Fruit fly (Drosophila melanogaster) whole organism, embryonic: ENCODE measurements around the gene dsd.

ENCODE experiments used
- Adf1 ChIP-seq: fragments of 200-800 bp; sonication (Bioruptor generic); IDR thresholded peaks from 2 replicates; pipeline ENCODE4 v1.3.6; 2022; ENCODE audit warnings: missing biosample characterization, missing genetic modification characterization
- Asciz ChIP-seq: fragments of 200-800 bp; sonication (Bioruptor generic); optimal IDR thresholded peaks from 2 replicates; lab custom pipeline; 2017; ENCODE audit warnings: missing biosample characterization, mild to moderate bottlenecking, missing genetic modification characterization, missing genetic modification reagents
- Atf6 ChIP-seq: fragments of 200-800 bp; sonication (Bioruptor generic); IDR thresholded peaks from 2 replicates; pipeline ENCODE4 v1.3.6; 2022; ENCODE audit warnings: missing biosample characterization, missing genetic modification characterization
- Bdp1 ChIP-seq: fragments of 200-800 bp; sonication (Bioruptor generic); optimal IDR thresholded peaks from 3 replicates; lab custom pipeline; 2016; ENCODE audit warnings: missing biosample characterization, missing genetic modification characterization
- CG11695 ChIP-seq: fragments of 200-800 bp; sonication (Bioruptor generic); IDR thresholded peaks from 3 replicates; pipeline ENCODE4 v1.3.6; 2022; ENCODE audit warnings: missing biosample characterization, missing genetic modification characterization
- CG12236 ChIP-seq: fragments of 200-800 bp; sonication (Bioruptor generic); optimal IDR thresholded peaks from 2 replicates; lab custom pipeline; 2016; ENCODE audit warnings: missing biosample characterization, missing genetic modification characterization
- CG1529 ChIP-seq: fragments of 200-800 bp; sonication (Bioruptor generic); optimal IDR thresholded peaks from 3 replicates; lab custom pipeline; 2018; ENCODE audit warnings: missing biosample characterization, missing genetic modification characterization
- CG16815 ChIP-seq: fragments of 200-800 bp; sonication (Bioruptor generic); optimal IDR thresholded peaks from 3 replicates; lab custom pipeline; 2017; ENCODE audit warnings: missing biosample characterization, mild to moderate bottlenecking, missing genetic modification characterization
- CG17186 ChIP-seq: fragments of 200-800 bp; sonication (Bioruptor generic); optimal IDR thresholded peaks from 3 replicates; lab custom pipeline; 2017; ENCODE audit warnings: missing biosample characterization, missing genetic modification reagents, missing genetic modification characterization
- CG17385 ChIP-seq: fragments of 200-800 bp; sonication (Bioruptor generic); optimal IDR thresholded peaks from 3 replicates; lab custom pipeline; 2018; ENCODE audit warnings: missing biosample characterization, mild to moderate bottlenecking, missing genetic modification characterization
- CG17568 ChIP-seq: fragments of 200-800 bp; sonication (Bioruptor generic); optimal IDR thresholded peaks from 2 replicates; lab custom pipeline; 2018; ENCODE audit warnings: missing biosample characterization, mild to moderate bottlenecking, missing genetic modification characterization, moderate library complexity
- CG17912 ChIP-seq: fragments of 200-800 bp; sonication (Bioruptor generic); optimal IDR thresholded peaks from 2 replicates; lab custom pipeline; 2018; ENCODE audit warnings: missing biosample characterization, mild to moderate bottlenecking, missing genetic modification characterization
- CG2889 ChIP-seq: fragments of 200-800 bp; sonication (Bioruptor generic); IDR thresholded peaks from 3 replicates; pipeline ENCODE4 v1.3.6; 2022; ENCODE audit warnings: missing biosample characterization, missing genetic modification characterization
- CG30431 ChIP-seq: fragments of 200-800 bp; sonication (Bioruptor generic); optimal IDR thresholded peaks from 2 replicates; lab custom pipeline; 2017; ENCODE audit warnings: missing biosample characterization, missing genetic modification characterization
- CG34376 ChIP-seq: fragments of 200-800 bp; sonication (Bioruptor generic); optimal IDR thresholded peaks from 2 replicates; lab custom pipeline; 2018; ENCODE audit warnings: missing biosample characterization, mild to moderate bottlenecking, missing genetic modification characterization
- CG42726 ChIP-seq: fragments of 200-800 bp; sonication (Bioruptor generic); IDR thresholded peaks from 2 replicates; pipeline ENCODE4 v1.3.6; 2022; ENCODE audit warnings: missing biosample characterization, missing genetic modification characterization; ENCODE audit not compliant: partially characterized antibody
- CG4820 ChIP-seq: fragments of 200-800 bp; sonication (Bioruptor generic); optimal IDR thresholded peaks from 3 replicates; lab custom pipeline; 2016; ENCODE audit warnings: missing biosample characterization, missing genetic modification characterization
- CG4854 ChIP-seq: fragments of 200-800 bp; sonication (Bioruptor generic); optimal IDR thresholded peaks from 2 replicates; lab custom pipeline; 2016; ENCODE audit warnings: missing biosample characterization, missing genetic modification characterization, inconsistent platforms
- CG6272 ChIP-seq: fragments of 200-800 bp; sonication (Bioruptor generic); IDR thresholded peaks from 2 replicates; pipeline ENCODE4 v1.3.6; 2022; ENCODE audit warnings: missing biosample characterization, missing genetic modification characterization
- CG6854 ChIP-seq: fragments of 200-800 bp; sonication (Bioruptor generic); optimal IDR thresholded peaks from 3 replicates; lab custom pipeline; 2017; ENCODE audit warnings: missing biosample characterization, mild to moderate bottlenecking, missing genetic modification characterization
- CG8359 ChIP-seq: fragments of 200-800 bp; sonication (Bioruptor generic); optimal IDR thresholded peaks from 2 replicates; lab custom pipeline; 2017; ENCODE audit warnings: missing biosample characterization, mild to moderate bottlenecking, missing genetic modification characterization, borderline replicate concordance
- CG8944 ChIP-seq: fragments of 200-800 bp; sonication (Bioruptor generic); optimal IDR thresholded peaks from 3 replicates; lab custom pipeline; 2016; ENCODE audit warnings: missing biosample characterization, missing genetic modification characterization
- CoRest ChIP-seq: fragments of 200-800 bp; sonication (Bioruptor generic); optimal IDR thresholded peaks from 3 replicates; lab custom pipeline; 2018; ENCODE audit warnings: missing biosample characterization, mild to moderate bottlenecking, missing genetic modification characterization, moderate library complexity
- Dbx ChIP-seq: fragments of 200-800 bp; sonication (Bioruptor generic); IDR thresholded peaks from 3 replicates; pipeline ENCODE4 v1.3.6; 2022; ENCODE audit warnings: missing biosample characterization, missing genetic modification characterization
- Drgx ChIP-seq: fragments of 200-800 bp; sonication (Bioruptor generic); IDR thresholded peaks from 2 replicates; pipeline ENCODE4 v1.3.6; 2022; ENCODE audit warnings: missing biosample characterization, missing genetic modification characterization
- Elba2 ChIP-seq: fragments of 200-800 bp; sonication (Bioruptor generic); optimal IDR thresholded peaks from 3 replicates; lab custom pipeline; 2016; ENCODE audit warnings: missing biosample characterization, missing genetic modification characterization
- HLHmδ ChIP-seq: fragments of 200-800 bp; sonication (Bioruptor generic); optimal IDR thresholded peaks from 2 replicates; lab custom pipeline; 2018; ENCODE audit warnings: missing biosample characterization, mild to moderate bottlenecking, missing genetic modification characterization, moderate library complexity
- Hand ChIP-seq: fragments of 200-800 bp; sonication (Bioruptor generic); optimal IDR thresholded peaks from 2 replicates; lab custom pipeline; 2017; ENCODE audit warnings: mild to moderate bottlenecking, missing biosample characterization, missing genetic modification reagents, missing genetic modification characterization
- Hey ChIP-seq: fragments of 200-800 bp; sonication (Bioruptor generic); optimal IDR thresholded peaks from 3 replicates; lab custom pipeline; 2018; ENCODE audit warnings: missing biosample characterization, mild to moderate bottlenecking, missing genetic modification characterization
- Hr39 ChIP-seq: fragments of >200 bp; optimal IDR thresholded peaks from 2 replicates; lab custom pipeline; 2017
- MTF-1 ChIP-seq: fragments of 200-800 bp; sonication (Bioruptor generic); optimal IDR thresholded peaks from 2 replicates; lab custom pipeline; 2018; ENCODE audit warnings: missing biosample characterization, mild to moderate bottlenecking, missing genetic modification characterization, borderline replicate concordance
- Nf-YC ChIP-seq: fragments of 200-800 bp; optimal IDR thresholded peaks from 3 replicates; lab custom pipeline; 2019; ENCODE audit warnings: missing biosample characterization, mild to moderate bottlenecking, missing genetic modification characterization, moderate library complexity
- TFAM ChIP-seq: fragments of 200-800 bp; sonication (Bioruptor generic); optimal IDR thresholded peaks from 2 replicates; lab custom pipeline; 2017; ENCODE audit warnings: missing biosample characterization, missing genetic modification characterization, inconsistent platforms
- amos ChIP-seq: fragments of 200-800 bp; sonication (Bioruptor generic); IDR thresholded peaks from 2 replicates; pipeline ENCODE4 v1.3.6; 2022; ENCODE audit warnings: missing biosample characterization, missing genetic modification characterization; ENCODE audit not compliant: partially characterized antibody
- chif ChIP-seq, 2 experiments: fragments of 200-800 bp; sonication (Bioruptor generic); optimal IDR thresholded peaks; 3 replicates each; lab custom pipeline; 2016; ENCODE audit warnings: missing biosample characterization in 2 of 2, missing genetic modification characterization in 2 of 2
- dan ChIP-seq: fragments of 200-800 bp; sonication (Bioruptor generic); IDR thresholded peaks from 2 replicates; pipeline ENCODE4 v1.3.6; 2022; ENCODE audit warnings: missing biosample characterization, missing genetic modification characterization
- dm ChIP-seq: fragments of 200-800 bp; sonication (Bioruptor generic); optimal IDR thresholded peaks from 3 replicates; lab custom pipeline; 2016; ENCODE audit warnings: missing biosample characterization, missing genetic modification characterization
- gt ChIP-seq: fragments of 200-800 bp; sonication (Bioruptor generic); IDR thresholded peaks from 2 replicates; pipeline ENCODE4 v1.3.6; 2022; ENCODE audit warnings: missing biosample characterization, missing genetic modification characterization
- insv ChIP-seq, 2 experiments: fragments of 200-800 bp; sonication (Bioruptor generic); optimal IDR thresholded peaks; 3 replicates each; lab custom pipeline; 2016 to 2018; ENCODE audit warnings: missing biosample characterization in 2 of 2, missing genetic modification characterization in 2 of 2
- jigr1 ChIP-seq: fragments of 200-800 bp; sonication (Bioruptor generic); IDR thresholded peaks from 3 replicates; pipeline ENCODE4 v1.3.6; 2022; ENCODE audit warnings: missing biosample characterization, missing genetic modification characterization
- lab ChIP-seq: fragments of 200-800 bp; sonication (Bioruptor generic); optimal IDR thresholded peaks from 3 replicates; lab custom pipeline; 2017; ENCODE audit warnings: missing biosample characterization, missing genetic modification characterization, mild to moderate bottlenecking, moderate library complexity, missing genetic modification reagents
- lmd ChIP-seq: fragments of 200-800 bp; sonication (Bioruptor generic); IDR thresholded peaks from 2 replicates; pipeline ENCODE4 v1.3.6; 2022; ENCODE audit warnings: missing biosample characterization, missing genetic modification characterization
- nerfin-1 ChIP-seq: fragments of 200-800 bp; sonication (Bioruptor generic); optimal IDR thresholded peaks from 3 replicates; lab custom pipeline; 2019; ENCODE audit warnings: missing biosample characterization, mild to moderate bottlenecking, missing genetic modification characterization, moderate library complexity
- nom ChIP-seq: fragments of 200-800 bp; sonication (Bioruptor generic); optimal IDR thresholded peaks from 2 replicates; lab custom pipeline; 2017; ENCODE audit warnings: missing biosample characterization, missing genetic modification characterization, mild to moderate bottlenecking, moderate library complexity, missing genetic modification reagents
- org-1 ChIP-seq: fragments of 200-800 bp; sonication (Bioruptor generic); optimal IDR thresholded peaks from 2 replicates; lab custom pipeline; 2017; ENCODE audit warnings: missing biosample characterization, missing genetic modification characterization
- shn ChIP-seq: fragments of 200-800 bp; sonication (Bioruptor generic); optimal IDR thresholded peaks from 3 replicates; lab custom pipeline; 2016; ENCODE audit warnings: missing biosample characterization, missing genetic modification characterization
- sisA ChIP-seq: fragments of 200-800 bp; sonication (Bioruptor generic); IDR thresholded peaks from 2 replicates; pipeline ENCODE4 v1.3.6; 2022; ENCODE audit warnings: missing biosample characterization, missing genetic modification characterization
- sug ChIP-seq: fragments of 200-800 bp; optimal IDR thresholded peaks from 2 replicates; lab custom pipeline; 2019; ENCODE audit warnings: missing biosample characterization, mild to moderate bottlenecking, missing genetic modification characterization, moderate library complexity
- toy ChIP-seq: fragments of 200-800 bp; sonication (Bioruptor generic); IDR thresholded peaks from 2 replicates; pipeline ENCODE4 v1.3.6; 2022; ENCODE audit warnings: missing biosample characterization, missing genetic modification characterization
- wor ChIP-seq: fragments of 200-800 bp; sonication (Bioruptor generic); IDR thresholded peaks from 2 replicates; pipeline ENCODE4 v1.3.6; 2022; ENCODE audit warnings: missing biosample characterization, missing genetic modification characterization
- zen ChIP-seq: fragments of 200-800 bp; sonication (Bioruptor generic); optimal IDR thresholded peaks from 3 replicates; lab custom pipeline; 2018; ENCODE audit warnings: missing biosample characterization, mild to moderate bottlenecking, missing genetic modification characterization, moderate library complexity

The dsd gene

dm6 chr3R:27569706-27570105, 37.5 kb downstream of the dsd start (continued):
- TF ChIP-seq CG42726 (GFP tag; lab: Robert Waterston, UW) (no peak), CG11695 (GFP tag; lab: Robert Waterston, UW) (peak; percentile 86), CG12236 (GFP tag; lab: Kevin White, UChicago) (peak; percentile 6), TFAM (GFP tag; lab: Kevin White, UChicago) (peak; percentile 40), insv (GFP tag; optimal IDR thresholded peaks at IDR 0.05; lab: Kevin White, UChicago) (no peak), nerfin-1 (tag; lab: Kevin White, UChicago) (peak; percentile 82), CG16815 (GFP tag; lab: Kevin White, UChicago) (no peak), org-1 (GFP tag; lab: Kevin White, UChicago) (peak; percentile 79), Bdp1 (GFP tag; lab: Kevin White, UChicago) (peak; percentile 36), CG4820 (GFP tag; lab: Kevin White, UChicago) (peak; percentile 86), CG17568 (peak; percentile 5), CoRest (tag; lab: Kevin White, UChicago) (no peak), CG8359 (GFP tag; lab: Kevin White, UChicago) (peak; percentile 60), zen (tag; lab: Kevin White, UChicago) (peak; percentile 85), Hey (tag; lab: Kevin White, UChicago) (no peak), sug (tag; lab: Kevin White, UChicago) (peak; percentile 83), Hr39 (lab: Kevin White, UChicago) (no peak), wor (GFP tag; lab: Robert Waterston, UW) (peak; percentile 75), dan (no peak), CG2889 (GFP tag; lab: Robert Waterston, UW) (peak; percentile 80; the same call in 2 of the 3 replicates), Asciz (GFP tag; lab: Kevin White, UChicago) (peak; percentile 81), sisA (peak; percentile 92), Adf1 (peak; percentile 36; the same call in 1 of the 2 replicates), gt (GFP tag; lab: Robert Waterston, UW) (0 out of 2 replicates have a peak, but pooled peaks have one; percentile 47), lmd (peak; percentile 90), nom (GFP tag; lab: Kevin White, UChicago) (peak; percentile 28), CG8944 (GFP tag; lab: Kevin White, UChicago) (peak; percentile 79), CG6854 (GFP tag; lab: Kevin White, UChicago) (peak; percentile 86), CG17912 (no peak), CG17186 (peak; percentile 42), shn (GFP tag; lab: Kevin White, UChicago) (peak; percentile 68), chif (GFP tag; optimal IDR thresholded peaks at IDR 0.05; lab: Kevin White, UChicago) (peak; percentile 70 to 76), Atf6 (GFP tag; lab: Robert Waterston, UW) (peak; percentile 94), Drgx (GFP tag; lab: Robert Waterston, UW) (peak; percentile 96), CG1529 (GFP tag; lab: Kevin White, UChicago) (peak; percentile 52), Elba2 (GFP tag; lab: Kevin White, UChicago) (no peak), CG30431 (GFP tag; lab: Kevin White, UChicago) (peak; percentile 37), MTF-1 (peak; percentile 75), CG17385 (GFP tag; lab: Kevin White, UChicago) (peak; percentile 75), amos (GFP tag; lab: Robert Waterston, UW) (no peak), CG4854 (peak; percentile 78), dm (GFP tag; lab: Kevin White, UChicago) (peak; percentile 53), lab (GFP tag; lab: Kevin White, UChicago) (peak; percentile 95), Dbx (peak; percentile 91), Nf-YC (peak; percentile 68), HLHmδ (GFP tag; lab: Kevin White, UChicago) (no peak), CG6272 (GFP tag; lab: Robert Waterston, UW) (peak; percentile 65; the same call in 1 of the 2 replicates), Hand (GFP tag; lab: Kevin White, UChicago) (peak; percentile 57), toy (GFP tag; lab: Robert Waterston, UW) (0 out of 2 replicates have a peak, but pooled peaks have one; percentile 40), CG34376 (GFP tag; lab: Kevin White, UChicago) (peak; percentile 75), jigr1 (GFP tag; lab: Robert Waterston, UW) (peak; percentile 65; the same call in 2 of the 3 replicates)
